Fruit fly (Drosophila melanogaster): ENCODE measurements around the gene CG14570.

CG14570 gene

dm6 chr3L:21727013-21727727 lies 3.1 kb downstream of the CG14570 start:
- TF ChIP-seq CG4318 (GFP tag; optimal IDR thresholded peaks at IDR 0.05): no peak
- peak; percentile 62 for TF ChIP-seq svp (GFP tag)
- peak; percentile 51 for TF ChIP-seq fkh (GFP tag; optimal IDR thresholded peaks at IDR 0.05)
- peak; percentile 47 for TF ChIP-seq Eip78C (GFP tag)

dm6 chr3L:21720869-21721268 lies 9.4 kb downstream of the CG14570 start:
- TF ChIP-seq svp (GFP tag) (peak; percentile 68), Eip75B (GFP tag; optimal IDR thresholded peaks at IDR 0.05) (peak; percentile 39), spab (GFP tag; optimal IDR thresholded peaks at IDR 0.05) (peak; percentile 55), fd85E (GFP tag; optimal IDR thresholded peaks at IDR 0.05) (no peak), Eip78C (GFP tag) (peak; percentile 77), CG3032 (tag; optimal IDR thresholded peaks at IDR 0.05) (peak; percentile 72), ss (GFP tag; optimal IDR thresholded peaks at IDR 0.05) (peak; percentile 5 to 35), CG1621 (tag; optimal IDR thresholded peaks at IDR 0.05) (peak; percentile 65), Sox14 (GFP tag; optimal IDR thresholded peaks at IDR 0.05) (peak; percentile 36), Hr4 (GFP tag; optimal IDR thresholded peaks at IDR 0.05) (no peak), CG6792 (GFP tag; optimal IDR thresholded peaks at IDR 0.05) (no peak), topi (GFP tag; optimal IDR thresholded peaks at IDR 0.05) (peak; percentile 15), salr (GFP tag; optimal IDR thresholded peaks at IDR 0.05) (peak; percentile 36 to 45), pdm3 (GFP tag; optimal IDR thresholded peaks at IDR 0.05) (peak; percentile 23), CG8319 (GFP tag; optimal IDR thresholded peaks at IDR 0.05) (no peak), CG10669 (GFP tag; optimal IDR thresholded peaks at IDR 0.05) (peak; percentile 71), CG11294 (GFP tag; IDR thresholded peaks at IDR 0.05) (no peak), lz (GFP tag; optimal IDR thresholded peaks at IDR 0.05) (no peak), CG3919 (GFP tag; optimal IDR thresholded peaks at IDR 0.05) (peak; percentile 60), fd59A (GFP tag; optimal IDR thresholded peaks at IDR 0.05) (peak; percentile 69), eg (GFP tag; IDR thresholded peaks at IDR 0.05) (no peak), Smox (GFP tag; optimal IDR thresholded peaks at IDR 0.05) (peak; percentile 6), Eip93F (GFP tag; optimal IDR thresholded peaks at IDR 0.05) (no peak), dsx (GFP tag; optimal IDR thresholded peaks at IDR 0.05; ENCODE audit: poor library complexity, severe bottlenecking) (peak; percentile 63), esn (GFP tag; optimal IDR thresholded peaks at IDR 0.05) (peak; percentile 41), CG4318 (GFP tag; optimal IDR thresholded peaks at IDR 0.05) (no peak), cyc (GFP tag; optimal IDR thresholded peaks at IDR 0.05) (no peak), Blimp-1 (GFP tag; optimal IDR thresholded peaks at IDR 0.05) (no peak), Lpt (GFP tag; optimal IDR thresholded peaks at IDR 0.05) (no peak), CG32006 (GFP tag; optimal IDR thresholded peaks at IDR 0.05) (peak; percentile 25), achi (GFP tag; optimal IDR thresholded peaks at IDR 0.05) (peak; percentile 38), CG8632 (GFP tag; optimal IDR thresholded peaks at IDR 0.05) (peak; percentile 18), CG15336 (GFP tag; IDR thresholded peaks at IDR 0.05) (no peak), CG11762 (GFP tag; optimal IDR thresholded peaks at IDR 0.05; ENCODE audit: insufficient read depth) (no peak), CG10631 (GFP tag; optimal IDR thresholded peaks at IDR 0.05) (peak; percentile 74), vri (GFP tag; optimal IDR thresholded peaks at IDR 0.05) (no peak), CG6808 (GFP tag; optimal IDR thresholded peaks at IDR 0.05) (peak; percentile 69), fkh (GFP tag; optimal IDR thresholded peaks at IDR 0.05) (no peak), CG8119 (GFP tag; IDR thresholded peaks at IDR 0.05) (no peak), Ets96B (tag; optimal IDR thresholded peaks at IDR 0.05) (peak; percentile 77), CG34406 (GFP tag; optimal IDR thresholded peaks at IDR 0.05) (peak; percentile 8), Hr39 (GFP tag; optimal IDR thresholded peaks at IDR 0.05) (no peak), Sox15 (GFP tag; optimal IDR thresholded peaks at IDR 0.05) (no peak), OdsH (GFP tag; optimal IDR thresholded peaks at IDR 0.05) (peak; percentile 28), CG11902 (GFP tag; optimal IDR thresholded peaks at IDR 0.05) (no peak), net (GFP tag; optimal IDR thresholded peaks at IDR 0.05) (peak; percentile 21), CG31627 (GFP tag; optimal IDR thresholded peaks at IDR 0.05) (no peak), CG6163 (GFP tag; IDR thresholded peaks at IDR 0.05) (no peak)
